Worm (Caenorhabditis elegans): ENCODE data around the gene nspg-1.
A peak's percentile ranks its signal among the peaks of the same experiment; 100 is the strongest.
"Not testable (repeated sequence)": the region's sequence is repeated elsewhere in the genome, so short reads cannot be mapped to it uniquely, and the experiment has no call there.

nspg-1 gene

DNA sequence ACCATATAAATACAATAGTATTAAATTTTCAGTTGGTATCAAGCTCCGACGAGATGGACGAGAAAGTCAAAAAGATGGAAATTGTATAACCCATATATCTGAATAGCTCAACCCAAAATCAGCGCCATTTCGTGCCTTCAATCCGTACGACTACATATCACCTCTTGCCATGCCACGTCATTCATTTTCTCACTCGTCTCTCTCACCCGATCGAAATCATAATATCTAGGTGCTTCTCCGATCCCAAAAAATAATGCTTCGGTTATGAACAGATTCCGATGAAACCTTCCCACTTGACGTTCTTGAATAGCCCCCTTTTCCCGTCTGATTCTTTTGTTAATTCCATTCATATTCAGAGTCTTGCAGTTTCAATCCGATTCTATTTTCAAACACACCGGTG is 13.5 kb upstream of the nspg-1 start:
- TF ChIP-seq him-1 (tag; optimal IDR thresholded peaks at IDR 0.05) (no peak), dao-5 (tag; optimal IDR thresholded peaks at IDR 0.05) (no peak), W03F9.2 (tag; optimal IDR thresholded peaks at IDR 0.05) (no peak)

DNA sequence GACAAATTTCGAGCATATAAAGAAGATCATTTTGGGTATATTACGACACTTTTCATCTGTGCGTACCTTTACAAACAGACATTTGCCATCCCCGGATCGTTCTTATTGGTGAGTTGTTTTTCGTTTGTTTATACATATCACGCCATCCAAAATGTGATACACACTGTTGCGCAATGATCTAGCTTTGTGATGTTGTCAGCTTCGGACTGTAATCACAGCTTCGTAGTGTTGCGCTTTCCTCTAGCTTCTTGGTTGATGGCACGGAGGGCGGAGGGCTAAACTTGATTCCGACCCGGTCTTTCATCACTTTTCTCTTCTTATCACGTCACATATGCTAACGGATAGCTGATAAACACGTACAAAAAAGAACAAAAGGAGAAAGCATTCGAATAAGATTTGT is 11.5 kb upstream of the nspg-1 start:
- TF ChIP-seq W03F9.2 (tag; optimal IDR thresholded peaks at IDR 0.05) (no peak), dao-5 (tag; optimal IDR thresholded peaks at IDR 0.05) (no peak), him-1 (tag; optimal IDR thresholded peaks at IDR 0.05) (no peak)

DNA sequence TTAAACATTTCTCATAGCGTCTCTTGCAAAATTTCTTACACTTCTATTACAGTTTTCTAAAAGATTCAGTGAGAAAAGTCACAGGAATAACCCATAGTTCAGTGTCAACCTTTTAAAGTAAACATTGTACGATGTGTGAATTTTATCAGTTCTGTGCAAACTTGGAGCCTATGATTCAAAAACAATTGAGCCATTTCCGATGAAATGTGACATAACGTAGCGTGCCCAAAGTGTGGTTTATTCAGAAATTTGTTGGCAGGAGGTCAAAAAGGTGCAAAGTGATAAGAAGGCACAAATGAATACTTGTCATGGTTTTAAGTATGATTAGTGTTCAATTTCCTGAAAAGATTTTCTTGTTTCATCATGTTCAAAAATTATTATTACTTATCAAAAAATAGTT is 9.7 kb upstream of the nspg-1 start:
- TF ChIP-seq him-1 (tag; optimal IDR thresholded peaks at IDR 0.05) (no peak), dao-5 (tag; optimal IDR thresholded peaks at IDR 0.05) (no peak), W03F9.2 (tag; optimal IDR thresholded peaks at IDR 0.05) (no peak)

DNA sequence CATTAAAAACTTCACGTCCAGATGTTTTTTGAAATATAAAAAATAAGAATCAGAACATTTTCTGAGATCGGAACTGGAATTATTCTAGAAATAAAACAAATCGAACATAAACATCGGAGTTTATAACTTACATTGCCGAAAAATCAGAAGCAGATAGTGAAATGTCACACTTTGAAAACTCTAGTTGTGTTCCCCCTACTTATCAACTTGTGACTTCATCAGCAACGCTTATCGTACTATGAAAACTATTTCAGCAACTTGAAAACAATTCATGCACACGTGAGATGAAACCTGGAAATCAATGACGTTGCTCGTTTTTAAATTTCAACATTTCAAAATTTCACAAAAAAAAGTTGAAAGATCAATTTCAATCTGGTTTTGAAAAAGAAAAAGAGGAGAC is 8.8 kb upstream of the nspg-1 start:
- TF ChIP-seq him-1 (tag; optimal IDR thresholded peaks at IDR 0.05) (no peak), W03F9.2 (tag; optimal IDR thresholded peaks at IDR 0.05) (no peak), dao-5 (tag; optimal IDR thresholded peaks at IDR 0.05) (no peak)

DNA sequence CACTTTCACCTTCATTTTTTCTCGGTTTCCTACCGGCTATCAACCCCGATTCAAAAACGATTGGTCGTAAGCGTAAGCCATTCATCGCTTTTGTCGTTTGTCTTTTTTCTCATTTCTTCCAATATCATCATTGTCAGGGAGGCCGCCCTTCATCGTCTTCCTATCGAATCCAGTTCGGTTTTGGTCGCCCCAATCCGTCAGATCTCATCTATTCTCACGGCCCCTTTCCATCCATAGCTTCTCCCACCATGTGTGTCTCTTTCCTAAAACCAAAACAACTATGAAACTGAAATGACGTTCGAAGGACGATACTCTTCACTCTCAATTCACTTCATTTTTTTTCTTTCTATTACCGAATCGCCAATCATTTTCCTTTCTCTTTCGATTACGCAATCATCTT is 8.0 kb upstream of the nspg-1 start:
- TF ChIP-seq him-1 (tag; optimal IDR thresholded peaks at IDR 0.05) (no peak), W03F9.2 (tag; optimal IDR thresholded peaks at IDR 0.05) (no peak), dao-5 (tag; optimal IDR thresholded peaks at IDR 0.05) (no peak)

DNA sequence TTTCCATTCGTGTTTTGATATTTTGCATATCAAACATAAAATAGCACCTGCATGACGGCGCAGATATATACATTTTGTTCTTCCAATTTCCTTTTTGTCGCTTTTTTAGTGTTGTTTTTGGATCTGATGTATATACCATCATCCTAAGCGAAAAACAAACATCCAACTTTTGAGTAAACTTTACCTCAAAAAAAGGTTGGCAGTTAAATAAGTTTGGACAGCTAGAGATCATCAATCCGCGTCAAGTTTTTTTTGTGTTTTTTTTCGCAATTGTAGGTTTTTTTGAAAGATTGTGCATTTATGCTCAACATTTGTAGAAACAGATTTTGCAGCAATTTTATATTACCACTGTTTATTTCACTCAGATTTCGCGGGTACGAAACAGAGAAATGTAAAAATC is 3.9 kb upstream of the nspg-1 start, which contains the start of gene bus-19:
Gene bus-19, plus strand, starts transcription at position 301 of the 400 bp plus-strand sequence.
- no peak for TF ChIP-seq him-1 (tag; optimal IDR thresholded peaks at IDR 0.05)
- TF ChIP-seq dao-5 (tag; optimal IDR thresholded peaks at IDR 0.05): no peak
- TF ChIP-seq W03F9.2 (tag; optimal IDR thresholded peaks at IDR 0.05): no peak

DNA sequence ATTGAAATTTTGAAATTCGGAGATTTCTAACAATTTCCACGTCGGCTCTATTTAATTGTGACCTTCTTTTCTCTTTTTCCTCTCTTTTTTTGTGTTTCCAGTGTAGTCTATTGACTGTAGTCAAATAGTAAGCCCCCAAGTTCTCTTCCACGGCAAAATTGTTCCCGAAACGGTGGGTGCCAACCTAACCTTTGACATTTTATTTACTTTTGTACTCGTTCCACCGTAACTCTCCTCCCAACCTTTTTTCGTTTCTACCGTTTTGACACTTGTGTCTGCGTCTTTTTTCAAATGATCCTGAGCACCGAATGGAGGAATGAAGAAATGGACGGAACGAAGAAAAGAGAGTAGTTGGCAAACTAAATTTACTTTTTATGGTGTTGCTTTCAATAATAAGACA is 2.8 kb upstream of the nspg-1 start:
- TF ChIP-seq him-1 (tag; optimal IDR thresholded peaks at IDR 0.05) (no peak), dao-5 (tag; optimal IDR thresholded peaks at IDR 0.05) (no peak), W03F9.2 (tag; optimal IDR thresholded peaks at IDR 0.05) (no peak)

DNA sequence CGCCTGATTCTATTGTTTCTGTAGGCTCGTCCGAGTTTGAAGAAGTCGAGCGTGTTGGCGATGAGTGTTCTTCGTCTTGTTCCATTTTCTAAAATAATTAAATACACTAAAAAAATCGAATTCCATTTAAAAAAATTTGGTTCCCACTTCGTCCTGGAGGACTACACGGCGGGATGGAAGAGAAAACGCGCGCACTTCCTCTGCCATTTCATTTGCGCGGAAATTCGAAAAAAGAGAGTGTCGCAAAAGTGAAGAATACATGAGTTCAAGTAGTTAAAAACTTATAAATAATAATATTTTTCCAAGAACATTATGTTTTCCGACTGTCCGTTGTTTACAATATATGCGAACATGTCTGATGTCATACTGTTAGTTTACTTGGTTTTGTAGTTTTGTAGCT is 2.1 kb upstream of the nspg-1 start, which contains the start of gene T07F10.3:
Gene T07F10.3, minus strand, starts transcription at position 98 of the 400 bp plus-strand sequence.
- peak; percentile 82 for TF ChIP-seq him-1 (tag; optimal IDR thresholded peaks at IDR 0.05)
- TF ChIP-seq dao-5 (tag; optimal IDR thresholded peaks at IDR 0.05): no peak
- peak; percentile 78 for TF ChIP-seq W03F9.2 (tag; optimal IDR thresholded peaks at IDR 0.05)

DNA sequence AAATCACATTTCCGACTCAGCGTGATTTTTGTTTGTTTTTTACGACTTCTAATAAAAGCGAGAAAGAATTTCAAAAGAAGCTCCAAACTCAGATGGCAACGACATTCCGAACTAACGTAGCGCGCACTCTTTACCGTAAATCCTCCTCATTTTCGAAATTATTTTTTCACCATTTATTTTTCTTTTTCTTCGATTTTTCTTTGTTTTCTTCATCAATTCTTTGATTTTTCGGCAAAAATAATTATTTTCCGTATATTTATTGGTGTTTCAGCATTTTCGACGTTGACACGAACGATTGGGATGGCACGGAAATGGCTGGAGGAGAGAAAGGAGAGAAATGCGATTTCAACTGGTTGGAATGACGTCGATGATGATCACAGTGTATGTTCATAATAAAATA is 2.3 kb downstream of the nspg-1 start, which contains the start of gene T07F10.5:
Gene T07F10.5, plus strand, starts transcription at position 301 of the 400 bp plus-strand sequence.
- not testable (repeated sequence) for TF ChIP-seq W03F9.2, dao-5, him-1 (tag; optimal IDR thresholded peaks at IDR 0.05)

DNA sequence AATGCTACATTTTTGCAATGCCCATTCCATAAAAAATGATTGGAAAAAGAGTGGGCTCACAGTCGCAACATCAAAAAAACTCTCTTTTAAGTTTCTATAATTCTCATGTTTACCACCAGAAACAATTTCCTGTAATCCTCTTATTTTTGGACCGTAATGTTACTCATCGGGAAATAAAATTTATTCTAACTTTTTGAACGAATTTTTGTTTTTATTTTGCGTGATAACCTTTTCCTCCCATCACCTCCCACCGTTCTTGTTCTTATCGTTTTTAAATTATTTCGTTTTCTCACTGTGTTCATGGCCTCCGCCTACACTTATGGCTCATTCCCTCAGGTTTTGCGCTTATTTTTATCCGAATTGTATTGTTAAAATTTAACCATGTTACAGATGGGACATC is 8.8 kb downstream of the nspg-1 start, which contains the start of gene anp-1:
Gene anp-1, plus strand, starts transcription at position 301 of the 400 bp plus-strand sequence.
- TF ChIP-seq him-1 (tag; optimal IDR thresholded peaks at IDR 0.05) (no peak), W03F9.2 (tag; optimal IDR thresholded peaks at IDR 0.05) (no peak)

DNA sequence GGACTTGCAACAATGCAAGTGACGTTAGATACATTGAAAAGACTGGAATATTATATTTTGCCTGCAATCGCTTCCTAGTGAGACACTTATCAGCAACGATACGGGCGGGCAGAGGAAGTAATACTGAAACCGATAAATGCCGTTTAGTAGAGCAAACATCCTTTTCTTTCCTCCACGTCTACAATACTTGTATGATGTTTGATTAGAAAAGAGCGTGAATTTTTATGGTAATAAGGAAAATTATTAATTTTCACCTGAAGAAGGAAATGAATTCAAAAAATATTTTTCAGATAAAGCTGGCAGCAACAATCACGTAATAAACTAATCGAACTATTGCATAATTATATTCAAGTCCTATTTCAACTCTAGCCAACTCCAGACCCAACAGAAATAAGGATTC is 13.1 kb downstream of the nspg-1 start, which contains the start of gene C44H9.7:
Gene C44H9.7, minus strand, starts transcription at position 101 of the 400 bp plus-strand sequence.
- TF ChIP-seq W03F9.2 (tag; optimal IDR thresholded peaks at IDR 0.05): no peak
- TF ChIP-seq him-1 (tag; optimal IDR thresholded peaks at IDR 0.05): no peak
- TF ChIP-seq dao-5 (tag; optimal IDR thresholded peaks at IDR 0.05): no peak

DNA sequence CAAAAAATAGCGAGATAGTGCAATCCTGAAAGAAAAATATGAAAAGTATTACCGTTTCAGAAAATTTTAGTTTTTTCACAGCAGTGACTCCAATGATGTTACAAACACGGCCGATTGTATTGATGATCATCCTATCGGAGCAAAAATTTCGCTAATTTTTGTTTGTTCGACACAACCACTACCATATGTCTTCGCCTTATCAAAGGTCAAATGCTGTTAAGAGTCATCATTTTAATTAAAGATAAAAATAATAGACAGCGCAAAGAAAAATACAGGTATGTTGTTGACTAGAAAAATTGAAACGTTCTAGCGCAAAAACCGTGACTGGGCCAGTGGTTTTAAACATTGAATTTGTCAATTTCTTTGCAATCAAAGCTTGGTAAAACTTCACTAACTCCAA is 15.5 kb downstream of the nspg-1 start:
- TF ChIP-seq him-1 (tag; optimal IDR thresholded peaks at IDR 0.05): no peak
- TF ChIP-seq dao-5 (tag; optimal IDR thresholded peaks at IDR 0.05): no peak
- no peak for TF ChIP-seq W03F9.2 (tag; optimal IDR thresholded peaks at IDR 0.05)

DNA sequence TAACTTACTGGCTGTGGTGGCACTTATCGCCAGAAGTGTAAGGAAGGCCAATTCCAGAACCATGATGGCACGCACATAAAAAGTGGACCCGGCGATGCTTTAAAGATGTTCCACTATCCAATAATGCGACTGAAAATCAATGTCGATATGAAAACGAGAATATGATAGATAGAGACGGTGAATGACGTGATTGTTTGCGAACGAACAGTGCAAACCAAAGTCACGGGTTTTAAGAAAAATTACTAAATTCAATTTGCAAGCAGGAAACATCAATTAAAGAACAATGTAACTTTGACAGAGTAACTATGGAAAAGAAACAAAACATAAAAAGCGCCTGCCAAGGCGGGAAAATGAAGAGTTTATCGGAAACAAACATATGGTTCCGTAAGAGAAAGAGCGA is 18.2 kb downstream of the nspg-1 start, which contains the start of gene C44H9.5:
Gene C44H9.5, minus strand, starts transcription at position 129 of the 400 bp plus-strand sequence.
- TF ChIP-seq dao-5 (tag; optimal IDR thresholded peaks at IDR 0.05) (no peak), W03F9.2 (tag; optimal IDR thresholded peaks at IDR 0.05) (no peak), him-1 (tag; optimal IDR thresholded peaks at IDR 0.05) (no peak)

DNA sequence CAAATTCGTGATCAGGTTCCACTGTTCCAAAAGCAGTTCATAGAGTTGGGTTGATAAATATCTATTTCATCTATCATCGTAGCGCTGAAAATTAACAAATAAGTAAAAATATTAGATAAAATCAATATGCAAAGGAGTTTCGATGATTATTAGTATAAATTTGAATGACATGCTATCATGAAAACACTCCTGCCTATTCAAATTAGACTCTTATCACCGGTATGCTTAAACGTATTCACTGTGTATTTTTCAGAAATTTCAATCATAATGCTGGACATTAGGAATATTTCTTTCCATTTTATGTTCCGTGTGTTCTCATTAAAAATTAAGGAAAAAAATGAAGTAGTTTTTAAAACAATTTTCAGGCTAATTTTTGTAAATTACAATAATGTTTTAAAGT is 22.6 kb downstream of the nspg-1 start, which contains the start of gene C44H9.6:
Gene C44H9.6, minus strand, starts transcription at position 101 of the 400 bp plus-strand sequence.
- no peak for TF ChIP-seq W03F9.2 (tag; optimal IDR thresholded peaks at IDR 0.05)
- no peak for TF ChIP-seq him-1 (tag; optimal IDR thresholded peaks at IDR 0.05)
- no peak for TF ChIP-seq dao-5 (tag; optimal IDR thresholded peaks at IDR 0.05)

DNA sequence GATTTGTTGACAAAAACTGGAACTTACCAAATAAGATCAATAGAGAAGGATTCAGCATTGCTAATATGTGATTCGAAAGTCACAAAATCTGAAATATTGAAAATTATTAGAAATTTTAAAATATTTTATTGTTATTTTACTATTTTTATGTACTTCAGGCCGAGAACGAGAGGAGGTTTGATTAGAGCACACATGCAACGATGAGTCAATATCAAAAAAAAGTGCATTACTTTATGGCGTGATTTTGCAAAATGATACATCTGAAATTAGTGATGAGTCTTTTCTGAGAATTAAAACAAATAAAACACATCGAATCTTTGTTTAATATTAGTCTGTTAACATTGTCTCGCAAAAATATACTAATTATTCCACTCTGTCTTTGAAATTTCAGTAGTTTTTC is 23.1 kb downstream of the nspg-1 start:
- TF ChIP-seq dao-5 (tag; optimal IDR thresholded peaks at IDR 0.05): no peak

All from whole organism, L4/young adult.